Worm (Caenorhabditis elegans) whole organism, L4/young adult: ENCODE measurements around the gene mans-3.

ENCODE experiments used
- W03F9.2 ChIP-seq: fragments of 150-350 bp; optimal IDR thresholded peaks from 2 replicates; lab custom pipeline; 2014; ENCODE audit warnings: missing biosample characterization, missing genetic modification characterization
- him-1 ChIP-seq: sonication (generic microtip); optimal IDR thresholded peaks from 2 replicates; lab custom pipeline; 2016; ENCODE audit warnings: missing genotype, missing genetic modification reagents, missing genetic modification characterization, missing compliant biosample characterization

DNA sequence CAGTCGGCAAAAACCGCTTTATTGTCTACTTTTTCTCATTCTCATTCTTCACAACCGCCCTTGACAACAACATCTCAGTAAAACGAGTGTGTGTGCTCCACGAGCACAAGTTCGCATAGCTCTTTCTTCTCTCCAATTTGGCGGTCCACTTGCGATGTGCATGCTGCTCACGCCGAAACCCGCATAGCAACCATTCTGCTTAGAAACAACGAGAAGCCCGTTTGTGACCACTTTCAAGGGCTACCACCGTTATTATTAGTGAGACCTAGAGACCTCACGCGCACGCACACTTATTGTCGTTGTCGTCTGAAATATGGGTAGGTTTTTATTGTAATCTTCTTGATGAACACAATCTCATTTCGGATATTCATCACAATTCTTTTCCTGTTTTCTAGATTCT is 9.1 kb downstream of the mans-3 start, which contains the start of gene zchc-1A:
- TF ChIP-seq W03F9.2: no peak
- no peak for TF ChIP-seq him-1 (tag; lab: Kevin White, UChicago)
